Worm (Caenorhabditis elegans): Measurements from ENCODE around the gene acdh-13.

ce11 chrIV:8499956-8500355, 1.3 kb upstream of the acdh-13 start:
- TF ChIP-seq tbx-2 (tag; optimal IDR thresholded peaks at IDR 0.05) (no peak), nhr-11 (tag; optimal IDR thresholded peaks at IDR 0.05) (no peak), lsy-2 (tag; optimal IDR thresholded peaks at IDR 0.05) (no peak), ceh-82 (tag; optimal IDR thresholded peaks at IDR 0.05) (no peak), hpl-2 (GFP tag; optimal IDR thresholded peaks at IDR 0.05) (no peak)

Measured in whole organism, L1 larva.